Fruit fly (Drosophila melanogaster) whole organism, embryonic: ENCODE measurements around the gene frma.

ENCODE experiments used
- Ada2b ChIP-seq: fragments of 200-800 bp; sonication (Bioruptor generic); IDR thresholded peaks from 2 replicates; pipeline ENCODE4 v1.3.6; 2022; ENCODE audit warnings: missing biosample characterization, missing genetic modification characterization
- Adf1 ChIP-seq: fragments of 200-800 bp; sonication (Bioruptor generic); IDR thresholded peaks from 2 replicates; pipeline ENCODE4 v1.3.6; 2022; ENCODE audit warnings: missing biosample characterization, missing genetic modification characterization
- CG11398 ChIP-seq: fragments of 200-800 bp; sonication (Bioruptor generic); optimal IDR thresholded peaks from 2 replicates; lab custom pipeline; 2016; ENCODE audit warnings: missing biosample characterization, missing genetic modification characterization
- CG13775 ChIP-seq: fragments of 200-800 bp; sonication (Bioruptor generic); optimal IDR thresholded peaks from 3 replicates; lab custom pipeline; 2017; ENCODE audit warnings: missing biosample characterization, mild to moderate bottlenecking, missing genetic modification characterization
- CG15479 ChIP-seq: fragments of 200-800 bp; sonication (Bioruptor generic); optimal IDR thresholded peaks from 3 replicates; lab custom pipeline; 2019; ENCODE audit warnings: missing biosample characterization, mild to moderate bottlenecking, missing genetic modification characterization, moderate library complexity
- CG16863 ChIP-seq: fragments of 200-800 bp; sonication (Bioruptor generic); optimal IDR thresholded peaks from 3 replicates; lab custom pipeline; 2016; ENCODE audit warnings: missing biosample characterization, missing genetic modification characterization
- CG1832 ChIP-seq: fragments of 200-800 bp; sonication (Bioruptor generic); optimal IDR thresholded peaks from 2 replicates; lab custom pipeline; 2017; ENCODE audit warnings: missing biosample characterization, mild to moderate bottlenecking, missing genetic modification characterization, inconsistent platforms
- CG18764 ChIP-seq: fragments of 200-800 bp; sonication (Bioruptor generic); optimal IDR thresholded peaks from 3 replicates; lab custom pipeline; 2016; ENCODE audit warnings: missing biosample characterization, missing genetic modification characterization
- CG2889 ChIP-seq: fragments of 200-800 bp; sonication (Bioruptor generic); IDR thresholded peaks from 3 replicates; pipeline ENCODE4 v1.3.6; 2022; ENCODE audit warnings: missing biosample characterization, missing genetic modification characterization
- CG32772 ChIP-seq: fragments of 200-800 bp; sonication (Bioruptor generic); IDR thresholded peaks from 2 replicates; pipeline ENCODE4 v1.3.6; 2022; ENCODE audit warnings: missing biosample characterization, missing genetic modification characterization
- CG3847 ChIP-seq: fragments of 200-800 bp; sonication (Bioruptor generic); IDR thresholded peaks from 2 replicates; pipeline ENCODE4 v1.3.6; 2022; ENCODE audit warnings: missing biosample characterization, missing genetic modification characterization
- CG42726 ChIP-seq: fragments of 200-800 bp; sonication (Bioruptor generic); IDR thresholded peaks from 2 replicates; pipeline ENCODE4 v1.3.6; 2022; ENCODE audit warnings: missing biosample characterization, missing genetic modification characterization; ENCODE audit not compliant: partially characterized antibody
- CG5245 ChIP-seq: fragments of 200-800 bp; sonication (Bioruptor generic); optimal IDR thresholded peaks from 3 replicates; lab custom pipeline; 2016; ENCODE audit warnings: missing biosample characterization, missing genetic modification characterization
- CG5953 ChIP-seq: fragments of 200-800 bp; sonication (Bioruptor generic); IDR thresholded peaks from 2 replicates; pipeline ENCODE4 v1.3.6; 2022; ENCODE audit warnings: missing biosample characterization, missing genetic modification characterization
- CG6175 ChIP-seq: fragments of 200-800 bp; sonication (Bioruptor generic); IDR thresholded peaks from 3 replicates; pipeline ENCODE4 v1.3.6; 2022; ENCODE audit warnings: missing biosample characterization, missing genetic modification characterization
- CG6683 ChIP-seq: fragments of 200-800 bp; sonication (Bioruptor generic); optimal IDR thresholded peaks from 2 replicates; lab custom pipeline; 2017; ENCODE audit warnings: missing biosample characterization, mild to moderate bottlenecking, missing genetic modification characterization, missing genetic modification reagents
- CG7372 ChIP-seq: fragments of 200-800 bp; sonication (Bioruptor generic); IDR thresholded peaks from 2 replicates; pipeline ENCODE4 v1.3.6; 2022; ENCODE audit warnings: missing biosample characterization, missing genetic modification characterization
- CG8089 ChIP-seq: fragments of 200-800 bp; sonication (Bioruptor generic); optimal IDR thresholded peaks from 3 replicates; lab custom pipeline; 2016; ENCODE audit warnings: missing biosample characterization, missing genetic modification characterization
- CG9727 ChIP-seq: fragments of 200-800 bp; sonication (Bioruptor generic); optimal IDR thresholded peaks from 3 replicates; lab custom pipeline; 2017; ENCODE audit warnings: missing biosample characterization, mild to moderate bottlenecking, missing genetic modification characterization
- Chrac-16 ChIP-seq: fragments of 200-800 bp; sonication (Bioruptor generic); optimal IDR thresholded peaks from 3 replicates; lab custom pipeline; 2016; ENCODE audit warnings: missing biosample characterization, missing genetic modification characterization
- CoRest ChIP-seq: fragments of 200-800 bp; sonication (Bioruptor generic); optimal IDR thresholded peaks from 3 replicates; lab custom pipeline; 2018; ENCODE audit warnings: missing biosample characterization, mild to moderate bottlenecking, missing genetic modification characterization, moderate library complexity
- D19A ChIP-seq: fragments of 200-800 bp; optimal IDR thresholded peaks from 3 replicates; lab custom pipeline; 2019; ENCODE audit warnings: missing biosample characterization, mild to moderate bottlenecking, missing genetic modification characterization, moderate library complexity
- D19B ChIP-seq: fragments of 200-800 bp; sonication (Bioruptor generic); optimal IDR thresholded peaks from 2 replicates; lab custom pipeline; 2017; ENCODE audit warnings: missing biosample characterization, mild to moderate bottlenecking, missing genetic modification characterization
- Deaf1 ChIP-seq: fragments of 200-800 bp; optimal IDR thresholded peaks from 3 replicates; lab custom pipeline; 2019; ENCODE audit warnings: missing biosample characterization, mild to moderate bottlenecking, missing genetic modification characterization, moderate library complexity
- Dll ChIP-seq: fragments of 200-800 bp; sonication (Bioruptor generic); IDR thresholded peaks from 4 replicates; pipeline ENCODE4 v1.3.6; 2022; ENCODE audit warnings: missing biosample characterization, missing genetic modification characterization; ENCODE audit not compliant: partially characterized antibody
- Dp ChIP-seq: fragments of 200-800 bp; sonication (Bioruptor generic); optimal IDR thresholded peaks from 2 replicates; lab custom pipeline; 2018; ENCODE audit warnings: missing biosample characterization, mild to moderate bottlenecking, missing genetic modification characterization, moderate library complexity
- HLH4C ChIP-seq: fragments of 200-800 bp; sonication (Bioruptor generic); IDR thresholded peaks from 3 replicates; pipeline ENCODE4 v1.3.6; 2022; ENCODE audit warnings: missing biosample characterization, missing genetic modification characterization; ENCODE audit not compliant: partially characterized antibody
- HLH54F ChIP-seq: fragments of 200-800 bp; sonication (Bioruptor generic); optimal IDR thresholded peaks from 3 replicates; lab custom pipeline; 2016; ENCODE audit warnings: missing biosample characterization, missing genetic modification characterization
- Max ChIP-seq: fragments of 200-800 bp; sonication (Bioruptor generic); optimal IDR thresholded peaks from 2 replicates; lab custom pipeline; 2016; ENCODE audit warnings: missing biosample characterization, mild to moderate bottlenecking, missing genetic modification characterization
- Nf-YC ChIP-seq: fragments of 200-800 bp; optimal IDR thresholded peaks from 3 replicates; lab custom pipeline; 2019; ENCODE audit warnings: missing biosample characterization, mild to moderate bottlenecking, missing genetic modification characterization, moderate library complexity
- Ravus ChIP-seq: fragments of 200-800 bp; sonication (Bioruptor generic); IDR thresholded peaks from 2 replicates; pipeline ENCODE4 v1.3.6; 2022; ENCODE audit warnings: missing biosample characterization, missing genetic modification characterization
- Trl ChIP-seq, 3 experiments: fragments of >200 bp in 2 of 3; fragments of 200-800 bp in 1 of 3; sonication (Bioruptor generic) in 1 of 3; optimal IDR thresholded peaks; 2 replicates in 1 of 3; 3 replicates in 2 of 3; lab custom pipeline; 2016 to 2017; ENCODE audit warnings: missing biosample characterization in 1 of 3, missing genetic modification characterization in 1 of 3
- Xrp1 ChIP-seq: fragments of 200-800 bp; sonication (Bioruptor generic); IDR thresholded peaks from 2 replicates; pipeline ENCODE4 v1.3.6; 2022; ENCODE audit warnings: missing biosample characterization, missing genetic modification characterization
- ato ChIP-seq: fragments of 200-800 bp; sonication (Bioruptor generic); IDR thresholded peaks from 2 replicates; pipeline ENCODE4 v1.3.6; 2022; ENCODE audit warnings: missing biosample characterization, missing genetic modification characterization; ENCODE audit not compliant: partially characterized antibody
- cad ChIP-seq: fragments of >200 bp; optimal IDR thresholded peaks from 2 replicates; lab custom pipeline; 2017; ENCODE audit warnings: missing biosample characterization, missing genetic modification characterization
- cg ChIP-seq: fragments of 200-800 bp; sonication (Bioruptor generic); optimal IDR thresholded peaks from 3 replicates; lab custom pipeline; 2019; ENCODE audit warnings: missing biosample characterization, mild to moderate bottlenecking, missing genetic modification characterization, moderate library complexity
- esg ChIP-seq: fragments of 200-800 bp; sonication (Bioruptor generic); conservative IDR thresholded peaks from 2 replicates; pipeline ENCODE4 v1.3.6; 2022; ENCODE audit warnings: missing biosample characterization, missing genetic modification characterization
- eve ChIP-seq, 2 experiments: fragments of >200 bp; optimal IDR thresholded peaks; 2 replicates each; lab custom pipeline; 2017; ENCODE audit warnings: missing biosample characterization in 2 of 2, missing genetic modification characterization in 2 of 2
- gro ChIP-seq: fragments of 200-800 bp; sonication (Bioruptor generic); optimal IDR thresholded peaks from 2 replicates; lab custom pipeline; 2016; ENCODE audit warnings: missing biosample characterization, missing genetic modification characterization
- jing ChIP-seq: fragments of 200-800 bp; sonication (Bioruptor generic); optimal IDR thresholded peaks from 2 replicates; lab custom pipeline; 2018; ENCODE audit warnings: missing biosample characterization, mild to moderate bottlenecking, missing genetic modification characterization
- kni ChIP-seq: fragments of 200-800 bp; sonication (Bioruptor generic); optimal IDR thresholded peaks from 3 replicates; lab custom pipeline; 2017; ENCODE audit warnings: mild to moderate bottlenecking, missing biosample characterization, missing genetic modification reagents, missing genetic modification characterization
- onecut ChIP-seq: fragments of 200-800 bp; sonication (Bioruptor generic); IDR thresholded peaks from 2 replicates; pipeline ENCODE4 v1.3.6; 2022; ENCODE audit warnings: missing biosample characterization, missing genetic modification characterization
- ranshi ChIP-seq: fragments of 200-800 bp; sonication (Bioruptor generic); IDR thresholded peaks from 2 replicates; pipeline ENCODE4 v1.3.6; 2022; ENCODE audit warnings: missing biosample characterization, missing genetic modification characterization
- repo ChIP-seq: fragments of 200-800 bp; sonication (Bioruptor generic); optimal IDR thresholded peaks from 2 replicates; lab custom pipeline; 2016; ENCODE audit warnings: missing biosample characterization, missing genetic modification characterization
- sens-2 ChIP-seq: fragments of 200-800 bp; sonication (Bioruptor generic); IDR thresholded peaks from 2 replicates; pipeline ENCODE4 v1.3.6; 2022; ENCODE audit warnings: missing biosample characterization, missing genetic modification characterization
- trh ChIP-seq: fragments of 200-800 bp; sonication (Bioruptor generic); optimal IDR thresholded peaks from 2 replicates; lab custom pipeline; 2016; ENCODE audit warnings: missing biosample characterization, missing genetic modification characterization
- ttk ChIP-seq: fragments of 200-800 bp; sonication (Bioruptor generic); IDR thresholded peaks from 2 replicates; pipeline ENCODE4 v2.1.2; 2022; ENCODE audit warnings: missing biosample characterization, missing genetic modification characterization
- tx ChIP-seq: fragments of 200-800 bp; sonication (Bioruptor generic); optimal IDR thresholded peaks from 2 replicates; lab custom pipeline; 2016; ENCODE audit warnings: missing biosample characterization, missing genetic modification characterization
- wek ChIP-seq: fragments of 200-800 bp; sonication (Bioruptor generic); optimal IDR thresholded peaks from 3 replicates; lab custom pipeline; 2018; ENCODE audit warnings: missing biosample characterization, mild to moderate bottlenecking, missing genetic modification characterization, moderate library complexity

Gene frma

DNA sequence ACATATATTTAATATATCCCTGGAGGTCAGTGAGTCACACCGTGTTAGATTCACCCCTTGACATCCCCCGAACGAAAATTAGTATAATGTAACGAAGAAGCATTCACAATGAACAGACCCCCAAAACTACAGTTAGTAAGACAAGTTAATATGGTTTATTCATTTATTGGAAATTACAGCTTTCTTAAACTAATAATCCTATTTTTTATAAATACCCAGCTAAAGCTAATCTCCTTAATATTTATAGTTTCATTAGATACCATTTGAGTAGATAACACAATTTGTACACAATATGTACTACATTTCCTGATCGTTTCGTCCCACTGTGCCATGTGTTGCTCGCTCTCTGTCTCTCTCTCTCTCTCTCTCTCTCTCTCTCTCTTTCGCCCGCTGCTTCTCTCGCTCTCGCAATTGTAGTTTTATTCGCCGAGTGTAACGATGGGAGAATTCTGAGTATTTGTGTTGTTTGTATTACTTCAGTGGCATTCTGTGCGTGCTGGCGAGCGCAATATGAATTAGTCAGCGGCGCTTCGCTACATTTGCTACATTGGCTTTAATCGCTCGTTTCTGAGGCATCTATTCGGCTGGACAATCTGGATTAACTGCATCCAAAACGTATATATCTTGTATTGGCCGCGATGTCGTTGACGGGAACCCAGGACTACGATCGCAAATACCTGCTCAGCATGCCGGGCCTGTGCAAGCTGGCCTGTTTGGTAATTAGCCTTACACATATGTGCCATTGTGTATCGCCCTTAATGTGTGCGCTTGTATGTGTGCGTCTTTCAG is 21.1 kb upstream of the frma start (continued):
- TF ChIP-seq CG5953 (GFP tag; lab: Robert Waterston, UW) (no peak), CG6683 (GFP tag; lab: Kevin White, UChicago) (peak; percentile 8), D19A (tag; lab: Kevin White, UChicago) (peak; percentile 45), sens-2 (no peak), CG2889 (GFP tag; lab: Robert Waterston, UW) (no peak), esg (GFP tag; lab: Robert Waterston, UW) (no peak), jing (GFP tag; lab: Kevin White, UChicago) (no peak), Dll (GFP tag; lab: Robert Waterston, UW) (peak; percentile 42; the same call in 1 of the 4 replicates), Chrac-16 (peak; percentile 38), tx (GFP tag; lab: Kevin White, UChicago) (no peak), Adf1 (peak; percentile 17; the same call in 1 of the 2 replicates), Ravus (GFP tag; lab: Robert Waterston, UW) (peak; percentile 47; the same call in 1 of the 2 replicates), CG1832 (peak; percentile 86), CG6175 (GFP tag; lab: Robert Waterston, UW) (0 out of 3 replicates have a peak, but pooled peaks have one; percentile 6), cg (GFP tag; lab: Kevin White, UChicago) (peak; percentile 75), CG11398 (no peak), kni (GFP tag; lab: Kevin White, UChicago) (peak; percentile 44), CoRest (tag; lab: Kevin White, UChicago) (peak; percentile 48), CG13775 (GFP tag; lab: Kevin White, UChicago) (peak; percentile 33), D19B (GFP tag; lab: Kevin White, UChicago) (no peak), ato (GFP tag; lab: Robert Waterston, UW) (no peak), wek (GFP tag; lab: Kevin White, UChicago) (peak; percentile 37), cad (no peak), onecut (GFP tag; lab: Robert Waterston, UW) (0 out of 2 replicates have a peak, but pooled peaks have one; percentile 12), CG32772 (GFP tag; lab: Robert Waterston, UW) (no peak), CG9727 (GFP tag; lab: Kevin White, UChicago) (peak; percentile 27), Ada2b (GFP tag; lab: Robert Waterston, UW) (no peak), ranshi (GFP tag; lab: Robert Waterston, UW) (no peak), CG5245 (GFP tag; lab: Kevin White, UChicago) (peak; percentile 16), CG3847 (GFP tag; lab: Robert Waterston, UW) (0 out of 2 replicates have a peak, but pooled peaks have one; percentile 32), CG15479 (GFP tag; lab: Kevin White, UChicago) (peak; percentile 31), CG42726 (GFP tag; lab: Robert Waterston, UW) (no peak), Deaf1 (tag; lab: Kevin White, UChicago) (peak; percentile 30), ttk (GFP tag; lab: Robert Waterston, UW) (no peak), HLH54F (GFP tag; lab: Kevin White, UChicago) (no peak), Max (no peak), repo (peak; percentile 3), Nf-YC (tag; lab: Kevin White, UChicago) (peak; percentile 52), Trl (optimal IDR thresholded peaks at IDR 0.05; lab: Kevin White, UChicago) (peak; percentile 92 to 99), Trl (GFP tag; optimal IDR thresholded peaks at IDR 0.05; lab: Kevin White, UChicago) (peak; percentile 36), Xrp1 (GFP tag; lab: Robert Waterston, UW) (peak; percentile 34), CG7372 (GFP tag; lab: Robert Waterston, UW) (no peak), CG18764 (GFP tag; lab: Kevin White, UChicago) (no peak), trh (GFP tag; lab: Kevin White, UChicago) (no peak), gro (GFP tag; lab: Kevin White, UChicago) (peak; percentile 20), CG8089 (GFP tag; lab: Kevin White, UChicago) (no peak), eve (GFP tag; optimal IDR thresholded peaks at IDR 0.05; lab: Kevin White, UChicago) (peak in 1 of 2 experiments; percentile 58), CG16863 (GFP tag; lab: Kevin White, UChicago) (no peak), HLH4C (GFP tag; lab: Robert Waterston, UW) (peak; percentile 23; the same call in 1 of the 3 replicates), Dp (no peak)
